Worm (Caenorhabditis elegans) whole organism, early embryonic: Measurements from ENCODE around the gene Y38H6A.3.

ENCODE experiments used
- ama-1 ChIP-seq: fragments of 150-350 bp; optimal IDR thresholded peaks from 2 replicates; lab custom pipeline; 2014
- ceh-13 ChIP-seq: fragments of 200-800 bp; sonication (Bioruptor generic); optimal IDR thresholded peaks from 2 replicates; lab custom pipeline; 2018; ENCODE audit warnings: mild to moderate bottlenecking, missing genetic modification characterization, missing compliant biosample characterization
- ceh-36 ChIP-seq: sonication (generic microtip); optimal IDR thresholded peaks from 2 replicates; lab custom pipeline; 2016; ENCODE audit warnings: missing genetic modification characterization, inconsistent platforms, missing compliant biosample characterization
- hmbx-1 ChIP-seq: sonication (generic microtip); optimal IDR thresholded peaks from 2 replicates; lab custom pipeline; 2016; ENCODE audit warnings: mild to moderate bottlenecking, missing genetic modification characterization, missing compliant biosample characterization
- hnd-1 ChIP-seq: sonication (generic microtip); optimal IDR thresholded peaks from 2 replicates; lab custom pipeline; 2016; ENCODE audit warnings: missing genetic modification characterization, missing compliant biosample characterization
- pes-1 ChIP-seq: fragments of 200-800 bp; sonication (Bioruptor generic); IDR thresholded peaks from 2 replicates; pipeline ENCODE4 v1.3.6; 2022; ENCODE audit warnings: missing genetic modification reagents, missing genetic modification characterization, missing compliant biosample characterization
- scrt-1 ChIP-seq: fragments of 200-800 bp; sonication (Bioruptor generic); IDR thresholded peaks from 2 replicates; pipeline ENCODE4 v1.3.6; 2022; ENCODE audit warnings: missing genetic modification characterization, missing compliant biosample characterization

DNA sequence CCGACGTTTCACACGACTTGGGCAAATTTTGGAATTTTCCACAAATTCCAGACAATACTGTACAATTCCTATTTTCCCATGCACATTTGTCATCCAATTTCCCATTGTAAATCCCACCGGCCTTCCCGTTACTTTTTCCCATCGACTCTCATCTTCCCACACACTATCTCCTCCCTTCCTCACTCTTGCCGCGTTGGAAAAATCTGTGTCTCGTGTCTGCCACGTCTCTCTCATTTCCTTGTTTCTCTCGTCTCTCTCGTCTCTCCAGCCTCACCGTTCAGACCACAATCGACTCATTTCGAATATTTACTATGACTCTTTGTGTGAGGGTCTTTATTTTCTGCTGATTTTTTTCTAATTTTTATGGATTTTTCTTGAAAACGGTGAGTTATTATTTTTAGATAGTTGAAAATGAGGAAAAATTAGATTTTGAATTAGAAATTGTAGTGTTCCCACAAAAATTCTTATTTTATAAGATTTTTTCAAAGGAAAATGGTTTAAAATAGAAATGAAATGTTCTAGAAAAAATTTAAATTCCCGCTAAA is 38.1 kb downstream of the Y38H6A.3 start, which contains the start of gene K02E2.11:
- no peak for TF ChIP-seq ceh-36 (tag; lab: Kevin White, UChicago)
- no peak for TF ChIP-seq ama-1 (lab: Kevin White, UChicago)
- no peak for TF ChIP-seq ceh-13 (GFP tag; lab: Kevin White, UChicago)
- TF ChIP-seq pes-1 (GFP tag; lab: Robert Waterston, UW), result no peak
- no peak for TF ChIP-seq scrt-1 (GFP tag; lab: Robert Waterston, UW)
- TF ChIP-seq hnd-1, result no peak
- no peak for TF ChIP-seq hmbx-1
